Fruit fly (Drosophila melanogaster): ENCODE measurements around the gene CG42709.
A peak's percentile ranks its signal among the peaks of the same experiment; 100 is the strongest.

CG42709 gene

dm6 chr3L:12802443-12802865 is 12.5 kb downstream of the CG42709 start (continued):
- TF ChIP-seq bowl (GFP tag; IDR thresholded peaks at IDR 0.05) (no peak), CG11560 (tag; IDR thresholded peaks at IDR 0.05) (no peak), CG12391 (tag; optimal IDR thresholded peaks at IDR 0.05) (no peak), Ada2b (GFP tag; IDR thresholded peaks at IDR 0.05) (peak; percentile 7; the same call in 1 of the 2 replicates), sens (GFP tag) (peak; percentile 88), CG15696 (tag; optimal IDR thresholded peaks at IDR 0.05) (no peak), Lhr (GFP tag; optimal IDR thresholded peaks at IDR 0.05) (no peak), CG7357 (GFP tag; IDR thresholded peaks at IDR 0.05) (no peak), Dfd (GFP tag; optimal IDR thresholded peaks at IDR 0.05) (no peak), CG2875 (GFP tag; optimal IDR thresholded peaks at IDR 0.05) (no peak), lola (GFP tag; optimal IDR thresholded peaks at IDR 0.05) (no peak), CG17568 (GFP tag; optimal IDR thresholded peaks at IDR 0.05) (peak; percentile 15), Hmx (GFP tag; optimal IDR thresholded peaks at IDR 0.05) (no peak), fru (optimal IDR thresholded peaks at IDR 0.05) (no peak), CG30403 (GFP tag; optimal IDR thresholded peaks at IDR 0.05) (no peak), CG13624 (GFP tag; optimal IDR thresholded peaks at IDR 0.05) (peak; percentile 14), CG1832 (GFP tag; optimal IDR thresholded peaks at IDR 0.05) (no peak), CG14965 (GFP tag; optimal IDR thresholded peaks at IDR 0.05; ENCODE audit: borderline replicate concordance) (no peak), ham (GFP tag; IDR thresholded peaks at IDR 0.05) (no peak), tio (GFP tag; optimal IDR thresholded peaks at IDR 0.05) (no peak), CG30020 (tag; optimal IDR thresholded peaks at IDR 0.05) (no peak), z (GFP tag; IDR thresholded peaks at IDR 0.05) (no peak), insv (GFP tag; optimal IDR thresholded peaks at IDR 0.05) (peak in 1 of 2 experiments; percentile 22), pzg (GFP tag; optimal IDR thresholded peaks at IDR 0.05) (no peak), Elba2 (GFP tag; optimal IDR thresholded peaks at IDR 0.05) (no peak), Neu2 (GFP tag; optimal IDR thresholded peaks at IDR 0.05; ENCODE audit: borderline replicate concordance) (no peak), pho (GFP tag; optimal IDR thresholded peaks at IDR 0.05) (peak; percentile 33), CG2199 (GFP tag; IDR thresholded peaks at IDR 0.05) (no peak), aop (GFP tag; IDR thresholded peaks at IDR 0.05) (no peak), Camta (GFP tag; optimal IDR thresholded peaks at IDR 0.05) (no peak), Sry-δ (GFP tag; optimal IDR thresholded peaks at IDR 0.05) (no peak), Mad (GFP tag; optimal IDR thresholded peaks at IDR 0.05) (no peak), lilli (GFP tag; optimal IDR thresholded peaks at IDR 0.05) (no peak), CG15073 (GFP tag; optimal IDR thresholded peaks at IDR 0.05) (no peak), sqz (GFP tag; optimal IDR thresholded peaks at IDR 0.05) (peak; percentile 22), br (optimal IDR thresholded peaks at IDR 0.05) (no peak), Rfx (GFP tag; IDR thresholded peaks at IDR 0.05) (peak; percentile 55; the same call in 1 of the 2 replicates), slou (GFP tag; optimal IDR thresholded peaks at IDR 0.05) (no peak), MBD-R2 (GFP tag; IDR thresholded peaks at IDR 0.05) (no peak), ttk (GFP tag; IDR thresholded peaks at IDR 0.05) (no peak), abd-A (tag; optimal IDR thresholded peaks at IDR 0.05) (no peak), CG17328 (GFP tag; IDR thresholded peaks at IDR 0.05) (no peak), CG15479 (GFP tag; optimal IDR thresholded peaks at IDR 0.05) (no peak), HLH4C (GFP tag; IDR thresholded peaks at IDR 0.05; ENCODE audit: partially characterized antibody) (no peak), CG9876 (GFP tag; optimal IDR thresholded peaks at IDR 0.05) (no peak), Fer1 (GFP tag; optimal IDR thresholded peaks at IDR 0.05) (peak; percentile 24), sima (GFP tag; optimal IDR thresholded peaks at IDR 0.05) (no peak), CG17829 (tag; optimal IDR thresholded peaks at IDR 0.05) (no peak), Fer2 (tag; optimal IDR thresholded peaks at IDR 0.05) (no peak), pfk (GFP tag; optimal IDR thresholded peaks at IDR 0.05) (no peak), vvl (GFP tag; IDR thresholded peaks at IDR 0.05) (peak; percentile 52), Mes4 (GFP tag; optimal IDR thresholded peaks at IDR 0.05) (no peak), zen2 (GFP tag; IDR thresholded peaks at IDR 0.05; ENCODE audit: partially characterized antibody) (no peak)
